Worm (Caenorhabditis elegans) whole organism, L1 larva: ENCODE measurements around the gene srx-105.

Experiments used
- C04F5.9 ChIP-seq: sonication (generic microtip); optimal IDR thresholded peaks from 2 replicates; lab custom pipeline; 2016; ENCODE audit warnings: missing genetic modification characterization, missing compliant biosample characterization
- Y116A8C.19 ChIP-seq: sonication (generic microtip); optimal IDR thresholded peaks from 2 replicates; lab custom pipeline; 2016; ENCODE audit warnings: missing compliant biosample characterization, missing genetic modification characterization, borderline replicate concordance
- alr-1 ChIP-seq: fragments of 200-800 bp; sonication (Bioruptor generic); optimal IDR thresholded peaks from 2 replicates; lab custom pipeline; 2018; ENCODE audit warnings: borderline replicate concordance, mild to moderate bottlenecking, missing genetic modification characterization, missing compliant biosample characterization
- aly-2 ChIP-seq: fragments of 150-350 bp; optimal IDR thresholded peaks from 2 replicates; lab custom pipeline; 2014; ENCODE audit warnings: missing biosample characterization, missing genetic modification characterization
- ama-1 ChIP-seq: fragments of 150-350 bp; optimal IDR thresholded peaks from 2 replicates; lab custom pipeline; 2014
- ceh-63 ChIP-seq: fragments of 200-800 bp; sonication (Bioruptor generic); optimal IDR thresholded peaks from 2 replicates; lab custom pipeline; 2018; ENCODE audit warnings: mild to moderate bottlenecking, missing genetic modification characterization, missing compliant biosample characterization
- ceh-90 ChIP-seq: sonication (generic microtip); optimal IDR thresholded peaks from 2 replicates; lab custom pipeline; 2016; ENCODE audit warnings: missing genetic modification characterization, missing compliant biosample characterization
- ces-1 ChIP-seq: fragments of 150-350 bp; optimal IDR thresholded peaks from 2 replicates; lab custom pipeline; 2014; ENCODE audit warnings: missing biosample characterization, missing genetic modification reagents, missing genetic modification characterization
- dpl-1 ChIP-seq, 3 experiments: fragments of 150-350 bp in 2 of 3; sonication (generic microtip) in 1 of 3; optimal IDR thresholded peaks; 2 replicates each; lab custom pipeline; 2014 to 2017; ENCODE audit warnings: missing biosample characterization in 3 of 3, missing genetic modification characterization in 3 of 3, missing genetic modification reagents in 3 of 3
- dsc-1 ChIP-seq: sonication (generic microtip); optimal IDR thresholded peaks from 2 replicates; lab custom pipeline; 2016; ENCODE audit warnings: mild to moderate bottlenecking, missing genetic modification characterization, missing compliant biosample characterization
- efl-1 ChIP-seq, 4 experiments: fragments of 150-350 bp; optimal IDR thresholded peaks in 3 of 4; peaks in 1 of 4; 1 replicate in 1 of 4; 2 replicates in 3 of 4; lab custom pipeline; 2014; ENCODE audit warnings: missing biosample characterization in 2 of 4, missing genetic modification characterization in 2 of 4, missing genetic modification reagents in 2 of 4
- efl-3 ChIP-seq: fragments of 200-800 bp; sonication (Bioruptor generic); optimal IDR thresholded peaks from 2 replicates; lab custom pipeline; 2018; ENCODE audit warnings: mild to moderate bottlenecking, missing genetic modification characterization, missing compliant biosample characterization
- egl-13 ChIP-seq: sonication (generic microtip); optimal IDR thresholded peaks from 2 replicates; lab custom pipeline; 2016; ENCODE audit warnings: missing genotype, missing genetic modification reagents, missing genetic modification characterization, missing compliant biosample characterization
- egl-27 ChIP-seq, 2 experiments: fragments of 150-350 bp in 1 of 2; sonication (generic microtip); optimal IDR thresholded peaks; 3 replicates each; lab custom pipeline; 2017 to 2018; ENCODE audit warnings: missing biosample characterization in 2 of 2, missing genetic modification characterization in 2 of 2, missing genetic modification reagents in 2 of 2
- elt-2 ChIP-seq: sonication (generic microtip); optimal IDR thresholded peaks from 2 replicates; lab custom pipeline; 2016; ENCODE audit warnings: missing genetic modification characterization, mild to moderate bottlenecking, inconsistent platforms, missing compliant biosample characterization, missing genetic modification reagents
- fkh-4 ChIP-seq: sonication (generic microtip); optimal IDR thresholded peaks from 2 replicates; lab custom pipeline; 2016; ENCODE audit warnings: missing compliant biosample characterization, missing genetic modification characterization, borderline replicate concordance
- fkh-8 ChIP-seq: sonication (generic microtip); optimal IDR thresholded peaks from 2 replicates; lab custom pipeline; 2016; ENCODE audit warnings: mild to moderate bottlenecking, missing genetic modification characterization, missing compliant biosample characterization
- hlh-17 ChIP-seq: fragments of 200-800 bp; sonication (Bioruptor generic); optimal IDR thresholded peaks from 2 replicates; lab custom pipeline; 2018; ENCODE audit warnings: missing genetic modification characterization, mild to moderate bottlenecking, missing compliant biosample characterization, moderate library complexity, borderline replicate concordance
- hlh-4 ChIP-seq: sonication (generic microtip); optimal IDR thresholded peaks from 2 replicates; lab custom pipeline; 2016; ENCODE audit warnings: mild to moderate bottlenecking, missing genetic modification characterization, missing compliant biosample characterization
- jun-1 ChIP-seq: fragments of 150-350 bp; optimal IDR thresholded peaks from 2 replicates; lab custom pipeline; 2014; ENCODE audit warnings: missing biosample characterization, missing genetic modification reagents, missing genetic modification characterization
- lin-39 ChIP-seq: fragments of 150-350 bp; optimal IDR thresholded peaks from 2 replicates; lab custom pipeline; 2014; ENCODE audit warnings: missing biosample characterization, missing genetic modification reagents, missing genetic modification characterization
- mab-9 ChIP-seq: fragments of 200-800 bp; sonication (Bioruptor generic); IDR thresholded peaks from 2 replicates; pipeline ENCODE4 v1.3.6; 2022; ENCODE audit warnings: missing genetic modification reagents, missing genetic modification characterization, missing compliant biosample characterization
- mep-1 ChIP-seq: fragments of 150-350 bp; optimal IDR thresholded peaks from 2 replicates; lab custom pipeline; 2014; ENCODE audit warnings: missing biosample characterization, missing genetic modification characterization
- nhr-12 ChIP-seq: sonication (generic microtip); optimal IDR thresholded peaks from 2 replicates; lab custom pipeline; 2017; ENCODE audit warnings: missing biosample characterization, missing genetic modification characterization
- nhr-19 ChIP-seq: fragments of 200-800 bp; sonication (Bioruptor generic); conservative IDR thresholded peaks from 2 replicates; pipeline ENCODE4 v1.3.6; 2022; ENCODE audit warnings: missing genetic modification characterization, missing compliant biosample characterization
- nhr-28 ChIP-seq: fragments of 150-350 bp; optimal IDR thresholded peaks from 2 replicates; lab custom pipeline; 2014; ENCODE audit warnings: missing biosample characterization, missing genetic modification characterization
- nhr-85 ChIP-seq: sonication (generic microtip); peaks from one replicate; lab custom pipeline; 2016; ENCODE audit warnings: missing genetic modification characterization, inconsistent platforms, missing compliant biosample characterization
- nhr-90 ChIP-seq: sonication (generic microtip); optimal IDR thresholded peaks from 2 replicates; lab custom pipeline; 2016; ENCODE audit warnings: mild to moderate bottlenecking, missing genetic modification characterization, missing compliant biosample characterization; ENCODE audit not compliant: poor library complexity
- pag-3 ChIP-seq: sonication (generic microtip); optimal IDR thresholded peaks from 2 replicates; lab custom pipeline; 2017; ENCODE audit warnings: missing genetic modification characterization, mild to moderate bottlenecking, missing compliant biosample characterization, antibody characterized with exemption, borderline replicate concordance; ENCODE audit not compliant: insufficient read depth
- pax-3 ChIP-seq: fragments of 200-800 bp; sonication (Bioruptor generic); optimal IDR thresholded peaks from 2 replicates; lab custom pipeline; 2018; ENCODE audit warnings: mild to moderate bottlenecking, missing genetic modification characterization, moderate library complexity, missing compliant biosample characterization
- skn-1 ChIP-seq: fragments of 150-350 bp; optimal IDR thresholded peaks from 2 replicates; lab custom pipeline; 2014; ENCODE audit warnings: missing biosample characterization, missing genetic modification characterization
- snpc-4 ChIP-seq: fragments of 150-350 bp; optimal IDR thresholded peaks from 2 replicates; lab custom pipeline; 2014; ENCODE audit warnings: missing biosample characterization, missing genetic modification characterization
- unc-86 ChIP-seq: sonication (generic microtip); optimal IDR thresholded peaks from 2 replicates; lab custom pipeline; 2016; ENCODE audit warnings: missing genetic modification characterization, missing compliant biosample characterization
- vab-15 ChIP-seq: sonication (generic microtip); optimal IDR thresholded peaks from 2 replicates; lab custom pipeline; 2017; ENCODE audit warnings: missing genotype, mild to moderate bottlenecking, missing genetic modification characterization, missing compliant biosample characterization
- zag-1 ChIP-seq: fragments of 150-350 bp; optimal IDR thresholded peaks from 2 replicates; lab custom pipeline; 2014; ENCODE audit warnings: missing biosample characterization, missing genetic modification characterization
- zip-4 ChIP-seq: fragments of 200-800 bp; sonication (Bioruptor generic); optimal IDR thresholded peaks from 2 replicates; lab custom pipeline; 2018; ENCODE audit warnings: mild to moderate bottlenecking, missing genetic modification characterization, moderate library complexity, missing compliant biosample characterization

Gene srx-105

ce11 chrII:3727996-3728395, 26.8 kb upstream of the srx-105 start, which contains the start of gene C46E10.8:
Gene C46E10.8 (minus strand): TSS chrII:3728096.
- TF ChIP-seq aly-2 (no peak), egl-13 (tag; lab: Kevin White, UChicago) (no peak), lin-39 (tag; lab: Kevin White, UChicago) (no peak), zag-1 (tag; lab: Kevin White, UChicago) (no peak), nhr-12 (tag; lab: Kevin White, UChicago) (no peak), skn-1 (no peak), snpc-4 (tag; lab: Kevin White, UChicago) (no peak)

- TF ChIP-seq elt-2 (tag; lab: Kevin White, UChicago) (no peak), ceh-90 (tag; lab: Kevin White, UChicago) (no peak), dpl-1 (GFP tag; optimal IDR thresholded peaks at IDR 0.05; lab: Kevin White, UChicago) (no peak)
- TF ChIP-seq, all 84 proteins: peak for 0
Observed at ce11 chrII:3724175-3724715, 23.0 kb upstream of the srx-105 start, which contains the start of gene C46E10.1. Gene C46E10.1 (plus strand): TSS chrII:3724225.

- no peak for TF ChIP-seq nhr-28 (tag; lab: Kevin White, UChicago)
- TF ChIP-seq nhr-85: no peak
- no peak for TF ChIP-seq hlh-4 (tag; lab: Kevin White, UChicago)
- TF ChIP-seq pag-3 (tag; lab: Kevin White, UChicago): no peak
- TF ChIP-seq nhr-90 (tag; lab: Kevin White, UChicago): no peak
- no peak for TF ChIP-seq skn-1
- TF ChIP-seq mab-9 (GFP tag; lab: Robert Waterston, UW): no peak
- TF ChIP-seq nhr-19 (GFP tag; lab: Robert Waterston, UW): no peak
- no peak for TF ChIP-seq dsc-1 (tag; lab: Kevin White, UChicago)
- no peak for TF ChIP-seq vab-15 (tag; lab: Kevin White, UChicago)
- no peak for TF ChIP-seq dpl-1 (GFP tag; optimal IDR thresholded peaks at IDR 0.05; lab: Kevin White, UChicago)
- TF ChIP-seq jun-1 (tag; lab: Kevin White, UChicago): no peak
- no peak for TF ChIP-seq zag-1 (tag; lab: Kevin White, UChicago)
- no peak for TF ChIP-seq efl-3
- TF ChIP-seq lin-39 (tag; lab: Kevin White, UChicago): no peak
- no peak for TF ChIP-seq egl-27 (tag; optimal IDR thresholded peaks at IDR 0.05; lab: Kevin White, UChicago)
- TF ChIP-seq snpc-4 (tag; lab: Kevin White, UChicago): no peak
- no peak for TF ChIP-seq pax-3 (tag; lab: Kevin White, UChicago)
- no peak for TF ChIP-seq Y116A8C.19 (tag; lab: Kevin White, UChicago)
Observed at ce11 chrII:3721016-3721415, 19.8 kb upstream of the srx-105 start, which contains the start of gene C46E10.3. Gene C46E10.3 (plus strand): TSS chrII:3721316.

- TF ChIP-seq mep-1 (tag; lab: Kevin White, UChicago) (no peak), lin-39 (tag; lab: Kevin White, UChicago) (no peak), fkh-4 (tag; lab: Kevin White, UChicago) (no peak), hlh-17 (GFP tag; lab: Kevin White, UChicago) (no peak), zip-4 (GFP tag; lab: Kevin White, UChicago) (no peak), jun-1 (tag; lab: Kevin White, UChicago) (no peak), hlh-4 (tag; lab: Kevin White, UChicago) (no peak), C04F5.9 (no peak), efl-1 (optimal IDR thresholded peaks at IDR 0.05; lab: Kevin White, UChicago) (no peak), efl-1 (GFP tag; optimal IDR thresholded peaks at IDR 0.05 in 1 of 2; lab: Kevin White, UChicago) (no peak), ama-1 (lab: Kevin White, UChicago) (no peak), ces-1 (GFP tag; lab: Kevin White, UChicago) (no peak), pax-3 (tag; lab: Kevin White, UChicago) (no peak), dpl-1 (GFP tag; optimal IDR thresholded peaks at IDR 0.05; lab: Kevin White, UChicago) (no peak), unc-86 (tag; lab: Kevin White, UChicago) (no peak), fkh-8 (tag; lab: Kevin White, UChicago) (no peak), ceh-63 (GFP tag; lab: Kevin White, UChicago) (no peak), alr-1 (no peak), nhr-12 (tag; lab: Kevin White, UChicago) (no peak)
- TF ChIP-seq, all 84 proteins: peak for 0
Observed at ce11 chrII:3716961-3717360, 15.8 kb upstream of the srx-105 start, which contains the start of gene fbxc-52. Gene fbxc-52 (plus strand): TSS chrII:3717261.
